Worm (Caenorhabditis elegans) whole organism, late embryonic: ENCODE data around the gene C46A5.1.

ENCODE experiments used
- ama-1 ChIP-seq: fragments of 150-350 bp; optimal IDR thresholded peaks from 2 replicates; lab custom pipeline; 2014
- fkh-10 ChIP-seq: fragments of 150-350 bp; optimal IDR thresholded peaks from 2 replicates; lab custom pipeline; 2014; ENCODE audit warnings: missing biosample characterization, missing genetic modification reagents, missing genetic modification characterization
- pag-3 ChIP-seq: sonication (generic microtip); optimal IDR thresholded peaks from 2 replicates; lab custom pipeline; 2016; ENCODE audit warnings: missing compliant biosample characterization, missing genetic modification characterization, borderline replicate concordance
- pqm-1 ChIP-seq: sonication (generic microtip); optimal IDR thresholded peaks from 2 replicates; lab custom pipeline; 2016; ENCODE audit warnings: missing genetic modification characterization, missing compliant biosample characterization
- pros-1 ChIP-seq: fragments of 150-350 bp; optimal IDR thresholded peaks from 2 replicates; lab custom pipeline; 2014; ENCODE audit warnings: missing biosample characterization, missing genetic modification reagents, missing genetic modification characterization
- rnt-1 ChIP-seq: sonication (generic microtip); optimal IDR thresholded peaks from 2 replicates; lab custom pipeline; 2016; ENCODE audit warnings: missing genetic modification characterization, missing compliant biosample characterization
- unc-55 ChIP-seq: sonication (generic microtip); optimal IDR thresholded peaks from 2 replicates; lab custom pipeline; 2017; ENCODE audit warnings: missing biosample characterization, missing genetic modification reagents, missing genetic modification characterization

DNA sequence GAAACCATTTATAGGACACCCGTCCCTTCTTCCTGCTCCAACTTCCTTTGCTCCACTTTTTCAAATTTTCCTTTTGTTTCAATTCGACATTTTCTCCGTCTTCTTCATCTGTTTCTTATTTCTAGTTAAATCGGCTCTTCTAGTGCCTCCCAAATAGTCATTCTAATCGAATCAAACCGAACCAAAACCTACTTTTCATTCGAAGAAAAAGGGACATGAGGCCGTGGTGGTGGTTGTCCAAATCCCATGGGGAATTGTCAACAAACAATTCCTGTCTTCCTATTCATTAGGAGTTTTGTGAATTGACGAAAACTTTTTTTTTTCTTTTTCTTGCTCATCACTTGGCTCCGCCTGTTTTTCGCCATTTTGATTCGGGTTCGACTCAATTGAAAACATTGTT, 27.1 kb upstream of the C46A5.1 start:
- TF ChIP-seq unc-55 (GFP tag; lab: Kevin White, UChicago) (no peak), ama-1 (lab: Kevin White, UChicago) (no peak), fkh-10 (GFP tag; lab: Kevin White, UChicago) (no peak), rnt-1 (tag; lab: Kevin White, UChicago) (no peak), pros-1 (tag; lab: Kevin White, UChicago) (no peak), pag-3 (tag; lab: Kevin White, UChicago) (no peak), pqm-1 (no peak)
